Worm (Caenorhabditis elegans) whole organism, L4 larva: ENCODE measurements around the gene xpf-1.

Experiments used
- aly-2 ChIP-seq: sonication (generic microtip); optimal IDR thresholded peaks from 2 replicates; lab custom pipeline; 2018; ENCODE audit warnings: missing biosample characterization, missing genetic modification characterization
- ceh-20 ChIP-seq: fragments of 200-800 bp; sonication (Bioruptor generic); IDR thresholded peaks from 2 replicates; pipeline ENCODE4 v1.3.6; 2022; ENCODE audit warnings: missing genetic modification reagents, missing genetic modification characterization, missing compliant biosample characterization
- ceh-82 ChIP-seq: sonication (generic microtip); optimal IDR thresholded peaks from 2 replicates; lab custom pipeline; 2017; ENCODE audit warnings: missing biosample characterization, missing genetic modification characterization
- egl-43 ChIP-seq: fragments of 200-800 bp; sonication (Bioruptor generic); IDR thresholded peaks from 2 replicates; pipeline ENCODE4 v1.3.6; 2022; ENCODE audit warnings: missing genetic modification reagents, missing genetic modification characterization, missing compliant biosample characterization
- lsy-2 ChIP-seq, 2 experiments: fragments of 150-350 bp in 1 of 2; sonication (generic microtip) in 1 of 2; optimal IDR thresholded peaks; 2 replicates each; lab custom pipeline; 2014 to 2017; ENCODE audit warnings: missing biosample characterization in 2 of 2, missing genetic modification characterization in 2 of 2
- nhr-11 ChIP-seq: fragments of 150-350 bp; optimal IDR thresholded peaks from 2 replicates; lab custom pipeline; 2014; ENCODE audit warnings: missing biosample characterization, missing genetic modification characterization

- TF ChIP-seq ceh-82 (tag; lab: Kevin White, UChicago) (no peak), nhr-11 (tag; lab: Kevin White, UChicago) (no peak), ceh-20 (GFP tag; lab: Robert Waterston, UW) (no peak), lsy-2 (tag; optimal IDR thresholded peaks at IDR 0.05; lab: Kevin White, UChicago) (no peak), aly-2 (no peak), egl-43 (GFP tag; lab: Robert Waterston, UW) (0 out of 2 replicates have a peak, but pooled peaks have one; percentile 17)
Observed at ce11 chrII:11753186-11753585, 57.2 kb downstream of the xpf-1 start.
